Worm (Caenorhabditis elegans) whole organism, young adult: ENCODE measurements around the gene Y70C5A.2.
A peak's percentile ranks its signal among the peaks of the same experiment; 100 is the strongest.

Experiments used
- B0261.1 ChIP-seq: sonication (generic microtip); optimal IDR thresholded peaks from 2 replicates; lab custom pipeline; 2016; ENCODE audit warnings: mild to moderate bottlenecking, missing genetic modification characterization, moderate library complexity, missing compliant biosample characterization
- D2030.7 ChIP-seq: fragments of 200-800 bp; sonication (Bioruptor generic); IDR thresholded peaks from 2 replicates; pipeline ENCODE4 v1.3.6; 2022; ENCODE audit warnings: missing genetic modification reagents, missing genetic modification characterization, missing compliant biosample characterization
- F10E7.11 ChIP-seq: sonication (generic microtip); optimal IDR thresholded peaks from 2 replicates; lab custom pipeline; 2017; ENCODE audit warnings: mild to moderate bottlenecking, missing genetic modification characterization, moderate library complexity, missing compliant biosample characterization
- F49E8.2 ChIP-seq: sonication (generic microtip); optimal IDR thresholded peaks from 3 replicates; lab custom pipeline; 2017; ENCODE audit warnings: missing genetic modification characterization, mild to moderate bottlenecking, missing compliant biosample characterization, antibody characterized with exemption, moderate library complexity; ENCODE audit not compliant: insufficient read depth
- F52B5.7 ChIP-seq: sonication (generic microtip); optimal IDR thresholded peaks from 2 replicates; lab custom pipeline; 2016; ENCODE audit warnings: mild to moderate bottlenecking, missing genetic modification characterization, missing compliant biosample characterization
- F55B11.4 ChIP-seq: sonication (generic microtip); optimal IDR thresholded peaks from 2 replicates; lab custom pipeline; 2016; ENCODE audit warnings: missing compliant biosample characterization, missing genetic modification characterization, borderline replicate concordance; ENCODE audit not compliant: insufficient read depth
- F57A8.1 ChIP-seq: fragments of 200-800 bp; sonication (Bioruptor generic); optimal IDR thresholded peaks from 2 replicates; lab custom pipeline; 2018; ENCODE audit warnings: mild to moderate bottlenecking, missing genetic modification characterization, moderate library complexity, missing compliant biosample characterization
- K12H6.12 ChIP-seq: fragments of 200-800 bp; sonication (Bioruptor generic); optimal IDR thresholded peaks from 2 replicates; lab custom pipeline; 2018; ENCODE audit warnings: mild to moderate bottlenecking, missing genetic modification characterization, missing compliant biosample characterization
- T07F8.4 ChIP-seq: sonication (generic microtip); optimal IDR thresholded peaks from 2 replicates; lab custom pipeline; 2016; ENCODE audit warnings: mild to moderate bottlenecking, missing genetic modification characterization, moderate library complexity, missing compliant biosample characterization
- aptf-2 ChIP-seq: fragments of 200-800 bp; sonication (Bioruptor generic); conservative IDR thresholded peaks from 2 replicates; pipeline ENCODE4 v1.3.6; 2022; ENCODE audit warnings: missing genetic modification reagents, missing genetic modification characterization, missing compliant biosample characterization
- atf-7 ChIP-seq: sonication (generic microtip); optimal IDR thresholded peaks from 2 replicates; lab custom pipeline; 2017; ENCODE audit warnings: mild to moderate bottlenecking, missing genetic modification characterization, missing compliant biosample characterization
- athp-1 ChIP-seq: sonication (generic microtip); optimal IDR thresholded peaks from 2 replicates; lab custom pipeline; 2017; ENCODE audit warnings: mild to moderate bottlenecking, missing genetic modification characterization, missing compliant biosample characterization
- attf-5 ChIP-seq: fragments of 200-800 bp; sonication (Bioruptor generic); optimal IDR thresholded peaks from 2 replicates; lab custom pipeline; 2018; ENCODE audit warnings: mild to moderate bottlenecking, missing genetic modification characterization, missing compliant biosample characterization
- attf-6 ChIP-seq: fragments of 200-800 bp; sonication (Bioruptor generic); IDR thresholded peaks from 2 replicates; pipeline ENCODE4 v1.3.6; 2022; ENCODE audit warnings: missing genetic modification reagents, missing genetic modification characterization, missing compliant biosample characterization
- bed-2 ChIP-seq: fragments of 200-800 bp; sonication (Bioruptor generic); IDR thresholded peaks from 2 replicates; pipeline ENCODE4 v1.3.6; 2022; ENCODE audit warnings: missing genetic modification reagents, missing genetic modification characterization, missing compliant biosample characterization
- cebp-2 ChIP-seq: fragments of 200-800 bp; sonication (Bioruptor generic); IDR thresholded peaks from 2 replicates; pipeline ENCODE4 v1.3.6; 2022; ENCODE audit warnings: missing genetic modification characterization, missing compliant biosample characterization
- ceh-27 ChIP-seq: fragments of 200-800 bp; sonication (Bioruptor generic); optimal IDR thresholded peaks from 2 replicates; lab custom pipeline; 2018; ENCODE audit warnings: mild to moderate bottlenecking, missing genetic modification characterization, moderate library complexity, missing compliant biosample characterization
- die-1 ChIP-seq: sonication (generic microtip); optimal IDR thresholded peaks from 2 replicates; lab custom pipeline; 2016; ENCODE audit warnings: missing genotype, mild to moderate bottlenecking, missing genetic modification characterization, missing compliant biosample characterization
- dox-1 ChIP-seq: fragments of 200-800 bp; sonication (Bioruptor generic); IDR thresholded peaks from 2 replicates; pipeline ENCODE4 v1.3.6; 2022; ENCODE audit warnings: missing genetic modification reagents, missing genetic modification characterization, missing compliant biosample characterization
- dpff-1 ChIP-seq: sonication (generic microtip); optimal IDR thresholded peaks from 2 replicates; lab custom pipeline; 2017; ENCODE audit warnings: mild to moderate bottlenecking, missing genetic modification characterization, missing compliant biosample characterization
- him-1 ChIP-seq: sonication (generic microtip); optimal IDR thresholded peaks from 2 replicates; lab custom pipeline; 2016; ENCODE audit warnings: missing genotype, missing genetic modification reagents, missing genetic modification characterization, missing compliant biosample characterization
- hmg-1.2 ChIP-seq: fragments of 200-800 bp; sonication (Bioruptor generic); IDR thresholded peaks from 2 replicates; pipeline ENCODE4 v1.3.6; 2022; ENCODE audit warnings: missing genetic modification reagents, missing genetic modification characterization, missing compliant biosample characterization
- lag-1 ChIP-seq: fragments of 200-800 bp; sonication (Bioruptor generic); IDR thresholded peaks from 2 replicates; pipeline ENCODE4 v1.3.6; 2022; ENCODE audit warnings: missing genetic modification reagents, missing genetic modification characterization, missing compliant biosample characterization
- lin-26 ChIP-seq: fragments of 200-800 bp; sonication (Bioruptor generic); IDR thresholded peaks from 2 replicates; pipeline ENCODE4 v1.3.6; 2022; ENCODE audit warnings: missing genetic modification reagents, missing genetic modification characterization, missing compliant biosample characterization
- madf-3 ChIP-seq: fragments of 200-800 bp; sonication (Bioruptor generic); IDR thresholded peaks from 2 replicates; pipeline ENCODE4 v1.3.6; 2022; ENCODE audit warnings: missing genetic modification reagents, missing genetic modification characterization, missing compliant biosample characterization
- nfya-1 ChIP-seq: sonication (generic microtip); optimal IDR thresholded peaks from 2 replicates; lab custom pipeline; 2017; ENCODE audit warnings: antibody characterized with exemption, missing compliant biosample characterization, missing genetic modification characterization, borderline replicate concordance; ENCODE audit not compliant: insufficient read depth
- nhr-120 ChIP-seq: fragments of 200-800 bp; sonication (Bioruptor generic); IDR thresholded peaks from 2 replicates; pipeline ENCODE4 v1.3.6; 2022; ENCODE audit warnings: missing genetic modification characterization, missing compliant biosample characterization
- nhr-179 ChIP-seq: sonication (generic microtip); optimal IDR thresholded peaks from 2 replicates; lab custom pipeline; 2016; ENCODE audit warnings: mild to moderate bottlenecking, missing genetic modification characterization, missing compliant biosample characterization
- nhr-80 ChIP-seq: sonication (generic microtip); optimal IDR thresholded peaks from 2 replicates; lab custom pipeline; 2016; ENCODE audit warnings: missing genetic modification characterization, missing compliant biosample characterization
- rcor-1 ChIP-seq: fragments of 200-800 bp; sonication (Bioruptor generic); IDR thresholded peaks from 2 replicates; pipeline ENCODE4 v1.3.6; 2022; ENCODE audit warnings: missing genetic modification reagents, missing genetic modification characterization, missing compliant biosample characterization
- rec-8 ChIP-seq, 2 experiments: sonication (generic microtip); optimal IDR thresholded peaks; 2 replicates each; lab custom pipeline; 2016; ENCODE audit warnings: mild to moderate bottlenecking in 2 of 2, missing genetic modification characterization in 2 of 2, missing genetic modification reagents in 2 of 2, missing genotype in 2 of 2, missing biosample characterization in 1 of 2, missing compliant biosample characterization in 1 of 2, moderate library complexity in 1 of 2
- rpc-1 ChIP-seq, 2 experiments: fragments of 150-350 bp in 1 of 2; sonication (generic microtip) in 1 of 2; optimal IDR thresholded peaks; 2 replicates each; lab custom pipeline; 2014 to 2018; ENCODE audit warnings: missing biosample characterization in 1 of 2, missing genetic modification characterization in 1 of 2, missing genetic modification reagents in 1 of 2, missing genotype in 1 of 2
- snpc-1.1 ChIP-seq: sonication (generic microtip); optimal IDR thresholded peaks from 2 replicates; lab custom pipeline; 2017; ENCODE audit warnings: missing genetic modification characterization, mild to moderate bottlenecking, missing compliant biosample characterization, antibody characterized with exemption, moderate library complexity, missing genotype, missing genetic modification reagents; ENCODE audit not compliant: insufficient read depth
- snpc-4 ChIP-seq, 5 experiments: fragments of 150-350 bp in 1 of 5; sonication (generic microtip) in 4 of 5; optimal IDR thresholded peaks; 2 replicates each; lab custom pipeline; 2014 to 2018; ENCODE audit warnings: missing genetic modification characterization in 5 of 5, missing biosample characterization in 3 of 5, antibody characterized with exemption in 2 of 5, mild to moderate bottlenecking in 2 of 5, missing compliant biosample characterization in 2 of 5, missing genotype in 2 of 5, moderate library complexity in 2 of 5, missing genetic modification reagents in 1 of 5
- tbp1 ChIP-seq: fragments of 200-800 bp; sonication (Bioruptor generic); optimal IDR thresholded peaks from 2 replicates; lab custom pipeline; 2018; ENCODE audit warnings: mild to moderate bottlenecking, missing genetic modification characterization, missing compliant biosample characterization
- ztf-6 ChIP-seq: fragments of 200-800 bp; sonication (Bioruptor generic); IDR thresholded peaks from 2 replicates; pipeline ENCODE4 v1.3.6; 2022; ENCODE audit warnings: missing genetic modification reagents, missing genetic modification characterization, missing compliant biosample characterization

Gene Y70C5A.2

DNA sequence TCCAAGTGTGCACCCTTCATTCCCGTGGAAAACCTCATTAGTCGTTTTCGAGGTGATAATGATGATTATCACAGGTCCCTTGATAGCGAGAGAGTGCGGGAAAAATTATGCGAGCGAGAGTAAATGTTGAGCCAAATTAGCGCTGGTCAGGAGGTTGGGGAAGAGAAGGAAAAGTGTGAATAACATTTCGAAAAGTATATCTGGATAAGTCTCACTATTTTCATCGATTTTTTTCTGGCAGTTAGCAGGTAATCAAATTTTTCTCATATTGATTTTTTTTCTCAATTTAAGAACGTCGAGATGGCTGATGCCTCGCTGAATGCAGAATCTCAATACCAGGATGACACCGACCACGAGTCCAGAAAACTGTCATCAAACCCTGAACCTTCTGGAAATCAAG is 6.0 kb upstream of the Y70C5A.2 start, which contains the start of gene W06G6.2:
Gene W06G6.2 (plus strand): TSS at position 301 of the 400 bp plus-strand sequence.
- no peak for TF ChIP-seq nfya-1
- TF ChIP-seq, all 124 proteins: peak for 0

DNA sequence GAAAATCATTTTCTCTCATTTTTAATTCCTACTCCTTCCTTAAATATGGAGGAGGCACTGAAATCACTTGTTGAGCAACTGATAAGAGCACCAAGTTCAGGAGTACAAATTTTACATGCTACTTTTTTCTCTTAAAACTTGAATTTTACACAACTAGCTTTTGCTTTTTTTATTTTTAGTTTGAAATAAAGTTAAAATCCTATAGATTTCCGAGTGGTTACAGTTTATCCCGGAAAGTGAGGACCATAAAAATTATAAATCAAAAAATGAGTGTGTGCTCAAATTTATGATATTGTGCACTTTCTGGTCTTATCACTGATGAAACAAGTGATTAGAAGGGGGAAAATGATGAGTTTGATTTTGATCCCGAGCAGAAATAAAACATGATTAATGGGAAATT is 5.0 kb upstream of the Y70C5A.2 start, which contains the start of gene oac-53:
Gene oac-53 (minus strand): TSS at position 9 of the 400 bp plus-strand sequence.
- TF ChIP-seq nhr-179 (tag; lab: Kevin White, UChicago) (no peak), nhr-80 (peak; percentile 59)

DNA sequence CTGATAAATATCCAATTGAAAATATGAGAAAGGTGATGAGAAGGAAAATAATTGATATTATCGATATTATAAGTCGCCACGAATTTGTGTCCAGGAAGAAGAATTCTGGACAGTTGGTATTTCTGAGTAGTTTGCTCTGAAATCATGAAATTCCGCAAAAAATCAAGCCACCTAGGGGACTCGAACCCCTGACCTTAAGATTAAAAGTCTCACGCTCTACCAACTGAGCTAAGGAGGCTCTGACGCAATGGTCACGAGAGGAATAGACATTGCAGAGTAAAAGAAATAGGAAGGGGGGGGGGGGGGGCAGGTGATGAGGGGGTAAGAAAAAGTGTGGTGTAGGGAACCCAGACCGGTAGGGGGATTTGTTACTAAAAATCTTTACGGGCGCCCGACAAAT is 1.1 kb downstream of the Y70C5A.2 start:
- TF ChIP-seq bed-2 (GFP tag; lab: Robert Waterston, UW): no peak
- 0 out of 2 replicates have a peak, but pooled peaks have one; percentile 28 for TF ChIP-seq cebp-2 (GFP tag; lab: Robert Waterston, UW)
- TF ChIP-seq attf-6 (GFP tag; lab: Robert Waterston, UW): peak; percentile 79
- TF ChIP-seq F57A8.1 (GFP tag; lab: Kevin White, UChicago): no peak
- peak; percentile 93 for TF ChIP-seq tbp1 (GFP tag; lab: Kevin White, UChicago)
- 0 out of 2 replicates have a peak, but pooled peaks have one; percentile 30 for TF ChIP-seq D2030.7
- TF ChIP-seq dpff-1 (tag; lab: Kevin White, UChicago): no peak
- no peak for TF ChIP-seq snpc-4 (GFP tag; optimal IDR thresholded peaks at IDR 0.05; lab: Kevin White, UChicago)
- TF ChIP-seq snpc-4 (tag; optimal IDR thresholded peaks at IDR 0.05; lab: Kevin White, UChicago): peak in 2 of 4 experiments; percentile 1 to 58
- TF ChIP-seq T07F8.4 (tag; lab: Kevin White, UChicago): no peak
- peak; percentile 33 for TF ChIP-seq die-1
- peak; percentile 29 for TF ChIP-seq attf-5
- no peak for TF ChIP-seq nhr-80
- peak; percentile 28; the same call in 1 of the 2 replicates for TF ChIP-seq hmg-1.2 (GFP tag; lab: Robert Waterston, UW)
- 0 out of 2 replicates have a peak, but pooled peaks have one; percentile 43 for TF ChIP-seq lag-1 (GFP tag; lab: Robert Waterston, UW)
- TF ChIP-seq him-1 (tag; lab: Kevin White, UChicago): peak; percentile 83
- peak; percentile 61 for TF ChIP-seq rpc-1 (optimal IDR thresholded peaks at IDR 0.05; lab: Kevin White, UChicago)
- TF ChIP-seq rpc-1 (tag; optimal IDR thresholded peaks at IDR 0.05; lab: Kevin White, UChicago): peak; percentile 76
- TF ChIP-seq rec-8 (tag; optimal IDR thresholded peaks at IDR 0.05; lab: Kevin White, UChicago): no peak
- TF ChIP-seq dox-1 (GFP tag; lab: Robert Waterston, UW): peak; percentile 60; the same call in 1 of the 2 replicates
- no peak for TF ChIP-seq K12H6.12 (tag; lab: Kevin White, UChicago)
- no peak for TF ChIP-seq rcor-1 (GFP tag; lab: Robert Waterston, UW)
- TF ChIP-seq F52B5.7 (tag; lab: Kevin White, UChicago): no peak
- peak; percentile 82 for TF ChIP-seq B0261.1 (tag; lab: Kevin White, UChicago)
- peak; percentile 18 for TF ChIP-seq ceh-27
- TF ChIP-seq nhr-120: no peak
- TF ChIP-seq F10E7.11 (tag; lab: Kevin White, UChicago): no peak
- no peak for TF ChIP-seq madf-3 (GFP tag; lab: Robert Waterston, UW)
- TF ChIP-seq lin-26: peak; percentile 69; the same call in 1 of the 2 replicates
- no peak for TF ChIP-seq ztf-6 (GFP tag; lab: Robert Waterston, UW)
- TF ChIP-seq, all 124 proteins: peak for 15

- TF ChIP-seq atf-7 (tag; lab: Kevin White, UChicago) (no peak), aptf-2 (GFP tag; lab: Robert Waterston, UW) (no peak), athp-1 (tag; lab: Kevin White, UChicago) (no peak), F49E8.2 (tag; lab: Kevin White, UChicago) (no peak), nhr-80 (peak; percentile 22), F55B11.4 (tag; lab: Kevin White, UChicago) (no peak), snpc-1.1 (tag; lab: Kevin White, UChicago) (no peak), ceh-27 (no peak)
These were observed 2.1 kb downstream of the Y70C5A.2 start, which contains the start of gene Y70C5A.3 for ce11 chrV:16620874-16621273. Y70C5A.3 (minus strand) TSS chrV:16620923.
